Fruit fly (Drosophila melanogaster) whole organism, embryonic: ENCODE measurements around the gene ewg.
A peak's percentile ranks its signal among the peaks of the same experiment; 100 is the strongest.

Source experiments
- Atf6 ChIP-seq: fragments of 200-800 bp; sonication (Bioruptor generic); IDR thresholded peaks from 2 replicates; pipeline ENCODE4 v1.3.6; 2022; ENCODE audit warnings: missing biosample characterization, missing genetic modification characterization
- CG10959 ChIP-seq: fragments of 200-800 bp; sonication (Bioruptor generic); IDR thresholded peaks from 2 replicates; pipeline ENCODE4 v1.3.6; 2022; ENCODE audit warnings: missing biosample characterization, missing genetic modification characterization
- CG12391 ChIP-seq: fragments of 200-800 bp; sonication (Bioruptor generic); optimal IDR thresholded peaks from 3 replicates; lab custom pipeline; 2018; ENCODE audit warnings: missing biosample characterization, mild to moderate bottlenecking, missing genetic modification characterization, moderate library complexity
- CG13624 ChIP-seq: fragments of 200-800 bp; sonication (Bioruptor generic); optimal IDR thresholded peaks from 2 replicates; lab custom pipeline; 2016; ENCODE audit warnings: missing biosample characterization, missing genetic modification characterization
- CG15514 ChIP-seq: fragments of 200-800 bp; sonication (Bioruptor generic); optimal IDR thresholded peaks from 3 replicates; lab custom pipeline; 2017; ENCODE audit warnings: missing biosample characterization, missing genetic modification characterization, mild to moderate bottlenecking, moderate library complexity, missing genetic modification reagents
- CG1603 ChIP-seq: fragments of 200-800 bp; sonication (Bioruptor generic); optimal IDR thresholded peaks from 2 replicates; lab custom pipeline; 2019; ENCODE audit warnings: missing biosample characterization, mild to moderate bottlenecking, missing genetic modification characterization, moderate library complexity
- CG16813 ChIP-seq: fragments of 200-800 bp; sonication (Bioruptor generic); IDR thresholded peaks from 3 replicates; pipeline ENCODE4 v1.3.6; 2022; ENCODE audit warnings: missing biosample characterization, missing genetic modification characterization; ENCODE audit not compliant: partially characterized antibody
- CG16863 ChIP-seq: fragments of 200-800 bp; sonication (Bioruptor generic); optimal IDR thresholded peaks from 3 replicates; lab custom pipeline; 2016; ENCODE audit warnings: missing biosample characterization, missing genetic modification characterization
- CG17186 ChIP-seq: fragments of 200-800 bp; sonication (Bioruptor generic); optimal IDR thresholded peaks from 3 replicates; lab custom pipeline; 2017; ENCODE audit warnings: missing biosample characterization, missing genetic modification reagents, missing genetic modification characterization
- CG17568 ChIP-seq: fragments of 200-800 bp; sonication (Bioruptor generic); optimal IDR thresholded peaks from 2 replicates; lab custom pipeline; 2018; ENCODE audit warnings: missing biosample characterization, mild to moderate bottlenecking, missing genetic modification characterization, moderate library complexity
- CG17802 ChIP-seq: fragments of 200-800 bp; sonication (Bioruptor generic); optimal IDR thresholded peaks from 2 replicates; lab custom pipeline; 2018; ENCODE audit warnings: missing biosample characterization, mild to moderate bottlenecking, missing genetic modification characterization, moderate library complexity
- CG1832 ChIP-seq: fragments of 200-800 bp; sonication (Bioruptor generic); optimal IDR thresholded peaks from 2 replicates; lab custom pipeline; 2017; ENCODE audit warnings: missing biosample characterization, mild to moderate bottlenecking, missing genetic modification characterization, inconsistent platforms
- CG18599 ChIP-seq: fragments of 200-800 bp; sonication (Bioruptor generic); optimal IDR thresholded peaks from 3 replicates; lab custom pipeline; 2017; ENCODE audit warnings: missing biosample characterization, missing genetic modification characterization, mild to moderate bottlenecking, moderate library complexity, missing genetic modification reagents
- CG18619 ChIP-seq: fragments of 200-800 bp; sonication (Bioruptor generic); optimal IDR thresholded peaks from 3 replicates; lab custom pipeline; 2017; ENCODE audit warnings: missing biosample characterization, mild to moderate bottlenecking, missing genetic modification characterization
- CG2116 ChIP-seq: fragments of 200-800 bp; sonication (Bioruptor generic); optimal IDR thresholded peaks from 3 replicates; lab custom pipeline; 2018; ENCODE audit warnings: missing biosample characterization, mild to moderate bottlenecking, missing genetic modification characterization
- CG30431 ChIP-seq: fragments of 200-800 bp; sonication (Bioruptor generic); optimal IDR thresholded peaks from 2 replicates; lab custom pipeline; 2017; ENCODE audit warnings: missing biosample characterization, missing genetic modification characterization
- CG3163 ChIP-seq: fragments of 200-800 bp; sonication (Bioruptor generic); optimal IDR thresholded peaks from 3 replicates; lab custom pipeline; 2016; ENCODE audit warnings: missing biosample characterization, missing genetic modification characterization
- CG32767 ChIP-seq: fragments of 200-800 bp; sonication (Bioruptor generic); IDR thresholded peaks from 2 replicates; pipeline ENCODE4 v1.3.6; 2022; ENCODE audit warnings: missing biosample characterization, missing genetic modification characterization
- CG34376 ChIP-seq: fragments of 200-800 bp; sonication (Bioruptor generic); optimal IDR thresholded peaks from 2 replicates; lab custom pipeline; 2018; ENCODE audit warnings: missing biosample characterization, mild to moderate bottlenecking, missing genetic modification characterization
- CG4282 ChIP-seq: fragments of 200-800 bp; sonication (Bioruptor generic); optimal IDR thresholded peaks from 2 replicates; lab custom pipeline; 2016; ENCODE audit warnings: missing biosample characterization, missing genetic modification characterization
- CG8290 ChIP-seq, 3 experiments: fragments of 200-800 bp; sonication (Bioruptor generic); optimal IDR thresholded peaks; 2 replicates each; lab custom pipeline; 2016 to 2019; ENCODE audit warnings: missing biosample characterization in 3 of 3, missing genetic modification characterization in 3 of 3, mild to moderate bottlenecking in 2 of 3, moderate library complexity in 1 of 3
- CG9437 ChIP-seq: fragments of 200-800 bp; sonication (Bioruptor generic); optimal IDR thresholded peaks from 2 replicates; lab custom pipeline; 2018; ENCODE audit warnings: missing biosample characterization, mild to moderate bottlenecking, missing genetic modification characterization
- D19B ChIP-seq: fragments of 200-800 bp; sonication (Bioruptor generic); optimal IDR thresholded peaks from 2 replicates; lab custom pipeline; 2017; ENCODE audit warnings: missing biosample characterization, mild to moderate bottlenecking, missing genetic modification characterization
- Dip2 ChIP-seq: fragments of 200-800 bp; sonication (Bioruptor generic); IDR thresholded peaks from 2 replicates; pipeline ENCODE4 v1.3.6; 2022; ENCODE audit warnings: missing biosample characterization, missing genetic modification characterization
- Eip74EF ChIP-seq, 2 experiments: fragments of 200-800 bp in 1 of 2; fragments of >200 bp in 1 of 2; sonication (Bioruptor generic) in 1 of 2; optimal IDR thresholded peaks; 2 replicates each; lab custom pipeline; 2017 to 2019; ENCODE audit warnings: missing biosample characterization in 2 of 2, missing genetic modification characterization in 2 of 2, mild to moderate bottlenecking in 1 of 2, moderate library complexity in 1 of 2
- Elba2 ChIP-seq: fragments of 200-800 bp; sonication (Bioruptor generic); optimal IDR thresholded peaks from 3 replicates; lab custom pipeline; 2016; ENCODE audit warnings: missing biosample characterization, missing genetic modification characterization
- Fer3 ChIP-seq: fragments of 200-800 bp; sonication (Bioruptor generic); optimal IDR thresholded peaks from 2 replicates; lab custom pipeline; 2018; ENCODE audit warnings: missing biosample characterization, mild to moderate bottlenecking, missing genetic modification characterization, moderate library complexity
- Gsc ChIP-seq: fragments of 200-800 bp; sonication (Bioruptor generic); IDR thresholded peaks from 2 replicates; pipeline ENCODE4 v1.3.6; 2022; ENCODE audit warnings: missing biosample characterization, missing genetic modification characterization
- Max ChIP-seq: fragments of 200-800 bp; sonication (Bioruptor generic); optimal IDR thresholded peaks from 2 replicates; lab custom pipeline; 2016; ENCODE audit warnings: missing biosample characterization, mild to moderate bottlenecking, missing genetic modification characterization
- Optix ChIP-seq: fragments of 200-800 bp; sonication (Bioruptor generic); IDR thresholded peaks from 3 replicates; pipeline ENCODE4 v1.3.6; 2022; ENCODE audit warnings: missing biosample characterization, missing genetic modification characterization
- Xbp1 ChIP-seq: fragments of 200-800 bp; sonication (Bioruptor generic); optimal IDR thresholded peaks from 3 replicates; lab custom pipeline; 2016; ENCODE audit warnings: missing biosample characterization, mild to moderate bottlenecking, missing genetic modification characterization
- ara ChIP-seq: fragments of 200-800 bp; sonication (Bioruptor generic); IDR thresholded peaks from 2 replicates; pipeline ENCODE4 v1.3.6; 2022; ENCODE audit warnings: missing biosample characterization, missing genetic modification characterization
- az2 ChIP-seq: fragments of 200-800 bp; sonication (Bioruptor generic); optimal IDR thresholded peaks from 3 replicates; lab custom pipeline; 2016; ENCODE audit warnings: missing biosample characterization, missing genetic modification characterization
- bab2 ChIP-seq: fragments of 200-800 bp; sonication (Bioruptor generic); optimal IDR thresholded peaks from 2 replicates; lab custom pipeline; 2016; ENCODE audit warnings: missing biosample characterization, missing genetic modification characterization
- bsh ChIP-seq, 2 experiments: fragments of 200-800 bp; sonication (Bioruptor generic); optimal IDR thresholded peaks; 2 replicates each; lab custom pipeline; 2017 to 2018; ENCODE audit warnings: mild to moderate bottlenecking in 2 of 2, missing biosample characterization in 2 of 2, missing genetic modification characterization in 2 of 2, moderate library complexity in 1 of 2
- da ChIP-seq: fragments of 200-800 bp; sonication (Bioruptor generic); optimal IDR thresholded peaks from 2 replicates; lab custom pipeline; 2016; ENCODE audit warnings: missing biosample characterization, missing genetic modification characterization
- ind ChIP-seq: fragments of 200-800 bp; sonication (Bioruptor generic); optimal IDR thresholded peaks from 3 replicates; lab custom pipeline; 2016; ENCODE audit warnings: missing biosample characterization, missing genetic modification characterization
- jumu ChIP-seq: fragments of 200-800 bp; sonication (Bioruptor generic); optimal IDR thresholded peaks from 3 replicates; lab custom pipeline; 2016; ENCODE audit warnings: missing biosample characterization, missing genetic modification characterization
- pita ChIP-seq: fragments of 200-800 bp; sonication (Bioruptor generic); optimal IDR thresholded peaks from 2 replicates; lab custom pipeline; 2017; ENCODE audit warnings: missing biosample characterization, mild to moderate bottlenecking, missing genetic modification characterization
- psq ChIP-seq: fragments of 200-800 bp; sonication (Bioruptor generic); optimal IDR thresholded peaks from 2 replicates; lab custom pipeline; 2017; ENCODE audit warnings: missing biosample characterization, missing genetic modification characterization
- row ChIP-seq: fragments of 200-800 bp; sonication (Bioruptor generic); IDR thresholded peaks from 3 replicates; pipeline ENCODE4 v1.3.6; 2022; ENCODE audit warnings: missing biosample characterization, missing genetic modification characterization
- sc ChIP-seq, 3 experiments: fragments of >200 bp in 2 of 3; fragments of 200-800 bp in 1 of 3; sonication (Bioruptor generic) in 1 of 3; optimal IDR thresholded peaks; 2 replicates in 2 of 3; 3 replicates in 1 of 3; lab custom pipeline; 2017; ENCODE audit warnings: mild to moderate bottlenecking in 1 of 3, missing biosample characterization in 1 of 3, missing genetic modification characterization in 1 of 3, missing genetic modification reagents in 1 of 3
- shn ChIP-seq: fragments of 200-800 bp; sonication (Bioruptor generic); optimal IDR thresholded peaks from 3 replicates; lab custom pipeline; 2016; ENCODE audit warnings: missing biosample characterization, missing genetic modification characterization
- sim ChIP-seq: fragments of 200-800 bp; sonication (Bioruptor generic); IDR thresholded peaks from 2 replicates; pipeline ENCODE4 v1.3.6; 2022; ENCODE audit warnings: missing biosample characterization, missing genetic modification characterization
- trem ChIP-seq: fragments of 200-800 bp; optimal IDR thresholded peaks from 3 replicates; lab custom pipeline; 2019; ENCODE audit warnings: missing biosample characterization, mild to moderate bottlenecking, missing genetic modification characterization, moderate library complexity
- unc-4 ChIP-seq: fragments of 200-800 bp; sonication (Bioruptor generic); IDR thresholded peaks from 2 replicates; pipeline ENCODE4 v1.3.6; 2022; ENCODE audit warnings: missing biosample characterization, missing genetic modification characterization; ENCODE audit not compliant: partially characterized antibody
- wdn ChIP-seq: fragments of 200-800 bp; sonication (Bioruptor generic); IDR thresholded peaks from 2 replicates; pipeline ENCODE4 v1.3.6; 2022; ENCODE audit warnings: missing biosample characterization, missing genetic modification characterization
- z ChIP-seq: fragments of 200-800 bp; sonication (Bioruptor generic); IDR thresholded peaks from 3 replicates; pipeline ENCODE4 v1.3.6; 2022; ENCODE audit warnings: missing biosample characterization, missing genetic modification characterization
- zen2 ChIP-seq: fragments of 200-800 bp; sonication (Bioruptor generic); IDR thresholded peaks from 3 replicates; pipeline ENCODE4 v1.3.6; 2022; ENCODE audit warnings: missing biosample characterization, missing genetic modification characterization; ENCODE audit not compliant: partially characterized antibody
- zfh2 ChIP-seq: fragments of 200-800 bp; sonication (Bioruptor generic); optimal IDR thresholded peaks from 2 replicates; lab custom pipeline; 2016; ENCODE audit warnings: missing biosample characterization, missing genetic modification characterization

The ewg gene

dm6 chrX:311328-311727 is 31.8 kb upstream of the ewg start (continued):
- TF ChIP-seq jumu: no peak
- TF ChIP-seq ind: no peak
- TF ChIP-seq az2: no peak
- no peak for TF ChIP-seq D19B (GFP tag; lab: Kevin White, UChicago)
- TF ChIP-seq CG16813 (GFP tag; lab: Robert Waterston, UW): no peak
- TF ChIP-seq CG30431: no peak
- no peak for TF ChIP-seq CG2116 (GFP tag; lab: Kevin White, UChicago)
- TF ChIP-seq zen2 (GFP tag; lab: Robert Waterston, UW): no peak
- no peak for TF ChIP-seq row (GFP tag; lab: Robert Waterston, UW)
- no peak for TF ChIP-seq bab2 (GFP tag; lab: Kevin White, UChicago)
- TF ChIP-seq Optix (GFP tag; lab: Robert Waterston, UW): no peak
- no peak for TF ChIP-seq CG32767
- no peak for TF ChIP-seq sc (optimal IDR thresholded peaks at IDR 0.05; lab: Kevin White, UChicago)
- TF ChIP-seq sc (GFP tag; optimal IDR thresholded peaks at IDR 0.05; lab: Kevin White, UChicago): no peak
- TF ChIP-seq CG17568 (GFP tag; lab: Kevin White, UChicago): peak; percentile 17
- no peak for TF ChIP-seq CG3163 (GFP tag; lab: Kevin White, UChicago)
- no peak for TF ChIP-seq CG12391 (tag; lab: Kevin White, UChicago)
- no peak for TF ChIP-seq CG34376 (GFP tag; lab: Kevin White, UChicago)
- no peak for TF ChIP-seq shn (GFP tag; lab: Kevin White, UChicago)
- TF ChIP-seq Gsc (GFP tag; lab: Robert Waterston, UW): no peak
- no peak for TF ChIP-seq CG16863
- no peak for TF ChIP-seq CG1832 (GFP tag; lab: Kevin White, UChicago)
- TF ChIP-seq CG1603 (tag; lab: Kevin White, UChicago): no peak
- TF ChIP-seq CG8290 (GFP tag; optimal IDR thresholded peaks at IDR 0.05; lab: Kevin White, UChicago): no peak
- peak in 1 of 2 experiments; percentile 22 for TF ChIP-seq CG8290 (tag; optimal IDR thresholded peaks at IDR 0.05; lab: Kevin White, UChicago)
- TF ChIP-seq Atf6 (GFP tag; lab: Robert Waterston, UW): peak; percentile 47; the same call in 1 of the 2 replicates
- no peak for TF ChIP-seq sim (GFP tag; lab: Robert Waterston, UW)
- TF ChIP-seq Elba2 (GFP tag; lab: Kevin White, UChicago): no peak
- TF ChIP-seq trem (tag; lab: Kevin White, UChicago): no peak
- no peak for TF ChIP-seq CG13624 (GFP tag; lab: Kevin White, UChicago)
- TF ChIP-seq CG10959 (GFP tag; lab: Robert Waterston, UW): no peak
- peak; percentile 3 for TF ChIP-seq Fer3 (tag; lab: Kevin White, UChicago)
- TF ChIP-seq bsh (GFP tag; optimal IDR thresholded peaks at IDR 0.05; lab: Kevin White, UChicago): no peak
- peak; percentile 47 for TF ChIP-seq CG15514 (GFP tag; lab: Kevin White, UChicago)
- TF ChIP-seq CG17186: no peak
- no peak for TF ChIP-seq CG4282 (GFP tag; lab: Kevin White, UChicago)
- peak; percentile 50 for TF ChIP-seq CG18599 (GFP tag; lab: Kevin White, UChicago)
- no peak for TF ChIP-seq pita (GFP tag; lab: Kevin White, UChicago)
- TF ChIP-seq Dip2 (GFP tag; lab: Robert Waterston, UW): no peak
- TF ChIP-seq ara (GFP tag; lab: Robert Waterston, UW): no peak
- no peak for TF ChIP-seq Xbp1
- TF ChIP-seq CG17802 (tag; lab: Kevin White, UChicago): no peak
- TF ChIP-seq z (GFP tag; lab: Robert Waterston, UW): no peak
- TF ChIP-seq wdn (GFP tag; lab: Robert Waterston, UW): no peak
- TF ChIP-seq Max (GFP tag; lab: Kevin White, UChicago): no peak
- no peak for TF ChIP-seq CG18619 (GFP tag; lab: Kevin White, UChicago)
- TF ChIP-seq Eip74EF (GFP tag; optimal IDR thresholded peaks at IDR 0.05; lab: Kevin White, UChicago): no peak
- no peak for TF ChIP-seq zfh2
- no peak for TF ChIP-seq psq
- no peak for TF ChIP-seq CG9437 (GFP tag; lab: Kevin White, UChicago)
- TF ChIP-seq unc-4 (GFP tag; lab: Robert Waterston, UW): no peak
- no peak for TF ChIP-seq da (GFP tag; lab: Kevin White, UChicago)
